Fruit fly (Drosophila melanogaster) whole organism, prepupa: ENCODE measurements around the gene boi.

Experiments
- CG10631 ChIP-seq: fragments of 200-800 bp; sonication (Bioruptor generic); optimal IDR thresholded peaks from 2 replicates; lab custom pipeline; 2016; ENCODE audit warnings: missing biosample characterization, missing genetic modification characterization
- CG10669 ChIP-seq: fragments of 200-800 bp; sonication (Bioruptor generic); optimal IDR thresholded peaks from 3 replicates; lab custom pipeline; 2018; ENCODE audit warnings: missing biosample characterization, mild to moderate bottlenecking, missing genetic modification characterization, moderate library complexity
- CG11762 ChIP-seq: fragments of 200-800 bp; sonication (Bioruptor generic); optimal IDR thresholded peaks from 3 replicates; lab custom pipeline; 2016; ENCODE audit warnings: missing biosample characterization, missing genetic modification characterization; ENCODE audit not compliant: insufficient read depth
- CG15336 ChIP-seq: fragments of 200-800 bp; sonication (Bioruptor generic); IDR thresholded peaks from 2 replicates; pipeline ENCODE4 v1.3.6; 2022; ENCODE audit warnings: missing biosample characterization, missing genetic modification characterization
- CG16779 ChIP-seq: fragments of 200-800 bp; sonication (Bioruptor generic); optimal IDR thresholded peaks from 3 replicates; lab custom pipeline; 2017; ENCODE audit warnings: missing biosample characterization, mild to moderate bottlenecking, missing genetic modification characterization
- CG3032 ChIP-seq: fragments of 200-800 bp; optimal IDR thresholded peaks from 2 replicates; lab custom pipeline; 2019; ENCODE audit warnings: missing biosample characterization, mild to moderate bottlenecking, missing genetic modification characterization, moderate library complexity
- CG31627 ChIP-seq: fragments of 200-800 bp; sonication (Bioruptor generic); optimal IDR thresholded peaks from 3 replicates; lab custom pipeline; 2016; ENCODE audit warnings: missing biosample characterization, missing genetic modification characterization
- CG32006 ChIP-seq: fragments of 200-800 bp; sonication (Bioruptor generic); optimal IDR thresholded peaks from 3 replicates; lab custom pipeline; 2017; ENCODE audit warnings: missing biosample characterization, mild to moderate bottlenecking, missing genetic modification characterization
- CG3919 ChIP-seq: fragments of 200-800 bp; sonication (Bioruptor generic); optimal IDR thresholded peaks from 3 replicates; lab custom pipeline; 2016; ENCODE audit warnings: missing biosample characterization, missing genetic modification characterization
- CG6163 ChIP-seq: fragments of 200-800 bp; sonication (Bioruptor generic); IDR thresholded peaks from 3 replicates; pipeline ENCODE4 v1.3.6; 2022; ENCODE audit warnings: missing biosample characterization, missing genetic modification characterization
- CG6276 ChIP-seq: fragments of 200-800 bp; sonication (Bioruptor generic); optimal IDR thresholded peaks from 2 replicates; lab custom pipeline; 2017; ENCODE audit warnings: missing biosample characterization, mild to moderate bottlenecking, missing genetic modification characterization
- CG6808 ChIP-seq: fragments of 200-800 bp; sonication (Bioruptor generic); optimal IDR thresholded peaks from 3 replicates; lab custom pipeline; 2017; ENCODE audit warnings: missing biosample characterization, missing genetic modification characterization, mild to moderate bottlenecking, moderate library complexity, missing genetic modification reagents
- CG6854 ChIP-seq: fragments of 200-800 bp; sonication (Bioruptor generic); optimal IDR thresholded peaks from 2 replicates; lab custom pipeline; 2017; ENCODE audit warnings: missing biosample characterization, mild to moderate bottlenecking, missing genetic modification characterization
- CG8119 ChIP-seq: fragments of 200-800 bp; sonication (Bioruptor generic); IDR thresholded peaks from 3 replicates; pipeline ENCODE4 v1.3.6; 2022; ENCODE audit warnings: missing biosample characterization, missing genetic modification characterization
- CG8319 ChIP-seq: fragments of 200-800 bp; sonication (Bioruptor generic); optimal IDR thresholded peaks from 3 replicates; lab custom pipeline; 2016; ENCODE audit warnings: missing biosample characterization, missing genetic modification characterization
- CG8632 ChIP-seq: fragments of 200-800 bp; sonication (Bioruptor generic); optimal IDR thresholded peaks from 3 replicates; lab custom pipeline; 2016; ENCODE audit warnings: missing biosample characterization, missing genetic modification characterization
- CG9139 ChIP-seq: fragments of 200-800 bp; sonication (Bioruptor generic); optimal IDR thresholded peaks from 3 replicates; lab custom pipeline; 2017; ENCODE audit warnings: missing biosample characterization, mild to moderate bottlenecking, missing genetic modification characterization
- Eip75B ChIP-seq: fragments of 200-800 bp; sonication (Bioruptor generic); optimal IDR thresholded peaks from 3 replicates; lab custom pipeline; 2016; ENCODE audit warnings: missing biosample characterization, missing genetic modification characterization
- Eip78C ChIP-seq: fragments of 200-800 bp; sonication (Bioruptor generic); peaks from one replicate; lab custom pipeline; 2016; ENCODE audit warnings: missing biosample characterization, missing genetic modification characterization
- Eip93F ChIP-seq: fragments of 200-800 bp; sonication (Bioruptor generic); optimal IDR thresholded peaks from 2 replicates; lab custom pipeline; 2016; ENCODE audit warnings: missing biosample characterization, mild to moderate bottlenecking, missing genetic modification characterization
- Gug ChIP-seq: fragments of 200-800 bp; sonication (Bioruptor generic); IDR thresholded peaks from 2 replicates; pipeline ENCODE4 v1.3.6; 2022; ENCODE audit warnings: missing biosample characterization, missing genetic modification characterization
- Hr39 ChIP-seq: fragments of 200-800 bp; sonication (Bioruptor generic); optimal IDR thresholded peaks from 2 replicates; lab custom pipeline; 2016; ENCODE audit warnings: missing biosample characterization, missing genetic modification characterization
- Hr4 ChIP-seq: fragments of 200-800 bp; sonication (Bioruptor generic); optimal IDR thresholded peaks from 3 replicates; lab custom pipeline; 2016; ENCODE audit warnings: missing biosample characterization, missing genetic modification characterization
- Lpt ChIP-seq: fragments of 200-800 bp; sonication (Bioruptor generic); optimal IDR thresholded peaks from 3 replicates; lab custom pipeline; 2016; ENCODE audit warnings: missing biosample characterization, missing genetic modification characterization
- Met ChIP-seq: fragments of 200-800 bp; sonication (Bioruptor generic); optimal IDR thresholded peaks from 3 replicates; lab custom pipeline; 2016; ENCODE audit warnings: missing biosample characterization, missing genetic modification characterization
- OdsH ChIP-seq: fragments of 200-800 bp; sonication (Bioruptor generic); optimal IDR thresholded peaks from 3 replicates; lab custom pipeline; 2016; ENCODE audit warnings: missing biosample characterization, missing genetic modification characterization
- Sox102F ChIP-seq: fragments of 200-800 bp; sonication (Bioruptor generic); optimal IDR thresholded peaks from 2 replicates; lab custom pipeline; 2016; ENCODE audit warnings: missing biosample characterization, mild to moderate bottlenecking, missing genetic modification characterization
- Sox14 ChIP-seq: fragments of 200-800 bp; sonication (Bioruptor generic); optimal IDR thresholded peaks from 3 replicates; lab custom pipeline; 2016; ENCODE audit warnings: missing biosample characterization, missing genetic modification characterization
- Sox15 ChIP-seq: fragments of 200-800 bp; sonication (Bioruptor generic); optimal IDR thresholded peaks from 3 replicates; lab custom pipeline; 2016; ENCODE audit warnings: missing biosample characterization, missing genetic modification characterization
- achi ChIP-seq: fragments of 200-800 bp; sonication (Bioruptor generic); optimal IDR thresholded peaks from 3 replicates; lab custom pipeline; 2016; ENCODE audit warnings: missing biosample characterization, missing genetic modification characterization
- acj6 ChIP-seq: fragments of 200-800 bp; sonication (Bioruptor generic); optimal IDR thresholded peaks from 3 replicates; lab custom pipeline; 2016; ENCODE audit warnings: missing biosample characterization, missing genetic modification characterization
- dac ChIP-seq: fragments of 200-800 bp; sonication (Bioruptor generic); optimal IDR thresholded peaks from 2 replicates; lab custom pipeline; 2017; ENCODE audit warnings: missing biosample characterization, mild to moderate bottlenecking, missing genetic modification characterization
- eg ChIP-seq: fragments of 200-800 bp; sonication (Bioruptor generic); IDR thresholded peaks from 3 replicates; pipeline ENCODE4 v1.3.6; 2022; ENCODE audit warnings: missing biosample characterization, missing genetic modification characterization
- esn ChIP-seq: fragments of 200-800 bp; sonication (Bioruptor generic); optimal IDR thresholded peaks from 2 replicates; lab custom pipeline; 2016; ENCODE audit warnings: missing biosample characterization, mild to moderate bottlenecking, missing genetic modification characterization, moderate library complexity
- fd59A ChIP-seq: fragments of 200-800 bp; sonication (Bioruptor generic); optimal IDR thresholded peaks from 2 replicates; lab custom pipeline; 2017; ENCODE audit warnings: missing biosample characterization, mild to moderate bottlenecking, missing genetic modification characterization, missing genetic modification reagents
- fd85E ChIP-seq: fragments of 200-800 bp; sonication (Bioruptor generic); optimal IDR thresholded peaks from 3 replicates; lab custom pipeline; 2016; ENCODE audit warnings: missing biosample characterization, missing genetic modification characterization
- fkh ChIP-seq: fragments of 200-800 bp; sonication (Bioruptor generic); optimal IDR thresholded peaks from 3 replicates; lab custom pipeline; 2017; ENCODE audit warnings: missing biosample characterization, mild to moderate bottlenecking, missing genetic modification characterization, moderate library complexity
- lz ChIP-seq: fragments of 200-800 bp; sonication (Bioruptor generic); optimal IDR thresholded peaks from 3 replicates; lab custom pipeline; 2016; ENCODE audit warnings: missing biosample characterization, missing genetic modification characterization
- net ChIP-seq: fragments of 200-800 bp; sonication (Bioruptor generic); optimal IDR thresholded peaks from 3 replicates; lab custom pipeline; 2016; ENCODE audit warnings: missing biosample characterization, missing genetic modification characterization
- pdm3 ChIP-seq: fragments of 200-800 bp; sonication (Bioruptor generic); optimal IDR thresholded peaks from 3 replicates; lab custom pipeline; 2016; ENCODE audit warnings: missing biosample characterization, missing genetic modification characterization
- salr ChIP-seq, 2 experiments: fragments of 200-800 bp; sonication (Bioruptor generic); optimal IDR thresholded peaks; 3 replicates each; lab custom pipeline; 2016 to 2018; ENCODE audit warnings: missing biosample characterization in 2 of 2, missing genetic modification characterization in 2 of 2, mild to moderate bottlenecking in 1 of 2
- spab ChIP-seq: fragments of 200-800 bp; sonication (Bioruptor generic); optimal IDR thresholded peaks from 2 replicates; lab custom pipeline; 2017; ENCODE audit warnings: missing biosample characterization, mild to moderate bottlenecking, missing genetic modification characterization, missing genetic modification reagents
- ss ChIP-seq, 2 experiments: fragments of 200-800 bp; sonication (Bioruptor generic); optimal IDR thresholded peaks; 2 replicates in 1 of 2; 3 replicates in 1 of 2; lab custom pipeline; 2017 to 2018; ENCODE audit warnings: mild to moderate bottlenecking in 2 of 2, missing biosample characterization in 2 of 2, missing genetic modification characterization in 2 of 2, moderate library complexity in 1 of 2
- svp ChIP-seq: fragments of 200-800 bp; sonication (Bioruptor generic); peaks from one replicate; lab custom pipeline; 2016; ENCODE audit warnings: missing biosample characterization, missing genetic modification characterization
- topi ChIP-seq: fragments of 200-800 bp; sonication (Bioruptor generic); optimal IDR thresholded peaks from 3 replicates; lab custom pipeline; 2016; ENCODE audit warnings: missing biosample characterization, missing genetic modification characterization
- vri ChIP-seq: fragments of 200-800 bp; sonication (Bioruptor generic); optimal IDR thresholded peaks from 3 replicates; lab custom pipeline; 2016; ENCODE audit warnings: missing biosample characterization, mild to moderate bottlenecking, missing genetic modification characterization

Gene boi

DNA sequence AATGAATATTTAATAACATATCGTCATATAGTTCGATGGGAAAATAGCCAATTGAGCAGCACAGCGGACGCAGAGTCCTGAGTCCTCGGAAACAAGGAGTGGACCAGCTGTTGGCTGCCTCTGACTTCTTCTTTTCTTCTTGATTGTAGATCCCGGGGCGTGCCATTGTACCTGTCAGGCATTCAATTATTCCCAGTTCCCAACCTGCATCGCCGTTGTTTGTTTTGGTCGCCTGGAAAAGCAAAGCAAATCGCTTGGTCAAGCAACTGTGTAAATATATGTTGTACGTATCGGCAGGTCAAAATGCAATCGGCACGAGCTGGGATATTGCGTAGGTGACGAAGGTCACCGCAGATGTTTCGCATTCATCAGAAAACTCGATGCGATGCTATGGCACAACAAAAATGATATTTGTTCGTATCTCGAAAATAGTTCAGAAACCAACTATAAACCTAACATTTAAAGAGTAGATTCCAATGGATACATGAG is 61.1 kb downstream of the boi start:
- TF ChIP-seq fd85E (no peak), CG8119 (GFP tag; lab: Robert Waterston, UW) (no peak), lz (GFP tag; lab: Kevin White, UChicago) (no peak), OdsH (GFP tag; lab: Kevin White, UChicago) (no peak), CG10631 (no peak), acj6 (GFP tag; lab: Kevin White, UChicago) (no peak), CG8632 (GFP tag; lab: Kevin White, UChicago) (no peak), Met (GFP tag; lab: Kevin White, UChicago) (no peak), CG3919 (GFP tag; lab: Kevin White, UChicago) (no peak), salr (GFP tag; optimal IDR thresholded peaks at IDR 0.05; lab: Kevin White, UChicago) (no peak), dac (GFP tag; lab: Kevin White, UChicago) (no peak), topi (no peak)
- TF ChIP-seq, all 60 proteins: peak for 0

DNA sequence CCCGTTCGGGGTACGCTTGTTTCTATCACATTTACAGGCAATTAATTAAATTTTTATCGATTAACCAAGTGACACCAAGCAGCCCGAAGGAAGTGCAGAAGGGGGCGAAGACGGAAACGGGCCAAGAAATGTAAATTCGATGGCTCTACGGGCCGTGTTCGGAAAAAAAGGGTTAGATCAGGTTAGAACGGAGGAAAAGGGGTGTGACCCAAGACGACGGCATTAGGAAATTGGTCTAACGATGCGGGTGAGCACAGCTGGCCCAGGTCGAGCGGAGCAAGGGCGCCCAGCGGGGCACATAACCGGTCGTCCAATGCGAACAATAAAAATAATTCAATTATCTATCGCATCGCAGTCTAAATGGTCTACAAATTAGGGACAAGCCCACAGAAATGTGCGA is 70.4 kb downstream of the boi start:
- TF ChIP-seq svp, result no peak

DNA sequence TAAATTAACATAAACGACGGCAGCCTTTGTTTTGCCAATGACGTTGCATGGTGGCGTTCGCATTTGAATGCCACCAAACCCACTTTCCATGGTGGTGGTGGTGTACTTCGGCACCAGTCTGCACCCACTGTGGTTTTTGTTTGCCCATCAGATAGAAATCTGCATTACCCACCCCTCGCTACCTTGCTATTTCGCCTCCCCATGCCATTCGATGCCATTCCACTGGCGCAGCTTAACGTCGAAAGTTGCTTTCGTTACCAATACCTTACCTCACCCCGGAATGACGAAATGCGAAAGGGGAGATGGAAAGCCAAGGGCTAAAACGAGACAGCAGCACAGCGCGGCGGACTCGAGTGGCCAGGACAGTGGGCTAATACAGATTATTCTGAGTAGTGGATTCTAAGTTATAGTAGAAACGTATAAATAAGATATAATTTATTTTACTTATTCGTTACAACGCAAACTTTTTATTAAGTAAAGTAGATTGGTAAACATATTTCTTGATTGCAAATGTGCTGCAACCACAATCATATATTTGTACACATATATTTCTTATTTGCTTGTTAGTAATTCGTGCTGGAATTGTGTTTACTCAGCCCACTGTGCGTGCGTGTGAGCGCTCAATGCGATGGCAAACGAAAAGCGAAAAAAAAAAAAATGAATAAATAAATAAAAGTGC is 73.5 kb downstream of the boi start:
- no peak for TF ChIP-seq Gug (GFP tag; lab: Robert Waterston, UW)
- peak; percentile 31 for TF ChIP-seq vri (GFP tag; lab: Kevin White, UChicago)
- peak; percentile 13 for TF ChIP-seq CG16779 (tag; lab: Kevin White, UChicago)
- TF ChIP-seq fd59A (GFP tag; lab: Kevin White, UChicago), result peak; percentile 43
- no peak for TF ChIP-seq Sox15 (GFP tag; lab: Kevin White, UChicago)
- peak; percentile 63 for TF ChIP-seq CG32006 (GFP tag; lab: Kevin White, UChicago)
- TF ChIP-seq svp, result peak; percentile 79
- TF ChIP-seq esn (GFP tag; lab: Kevin White, UChicago), result peak; percentile 64
- TF ChIP-seq CG6163, result 0 out of 3 replicates have a peak, but pooled peaks have one; percentile 25
- TF ChIP-seq fkh (GFP tag; lab: Kevin White, UChicago), result no peak
- TF ChIP-seq CG6854, result no peak
- peak; percentile 3 for TF ChIP-seq dac (GFP tag; lab: Kevin White, UChicago)
- TF ChIP-seq net, result peak; percentile 35
- peak; percentile 36 for TF ChIP-seq CG6808 (GFP tag; lab: Kevin White, UChicago)
- TF ChIP-seq CG8319 (GFP tag; lab: Kevin White, UChicago), result no peak
- peak; percentile 29 for TF ChIP-seq Sox102F (GFP tag; lab: Kevin White, UChicago)
- TF ChIP-seq CG9139 (GFP tag; lab: Kevin White, UChicago), result no peak
- TF ChIP-seq CG10669 (GFP tag; lab: Kevin White, UChicago), result peak; percentile 18
- peak; percentile 45 for TF ChIP-seq Eip75B (GFP tag; lab: Kevin White, UChicago)
- peak; percentile 8 for TF ChIP-seq Lpt (GFP tag; lab: Kevin White, UChicago)
- peak; percentile 48 for TF ChIP-seq topi
- peak; percentile 47 for TF ChIP-seq lz (GFP tag; lab: Kevin White, UChicago)
- TF ChIP-seq CG8632 (GFP tag; lab: Kevin White, UChicago), result peak; percentile 24
- TF ChIP-seq Hr39, result peak; percentile 29
- peak; percentile 59 for TF ChIP-seq achi
- peak; percentile 28 to 70 for TF ChIP-seq ss (GFP tag; optimal IDR thresholded peaks at IDR 0.05; lab: Kevin White, UChicago)
- TF ChIP-seq spab (GFP tag; lab: Kevin White, UChicago), result peak; percentile 20
- peak; percentile 40 for TF ChIP-seq Sox14
- TF ChIP-seq Eip93F (GFP tag; lab: Kevin White, UChicago), result no peak
- TF ChIP-seq CG15336, result peak; percentile 50; the same call in 1 of the 2 replicates
- TF ChIP-seq pdm3 (GFP tag; lab: Kevin White, UChicago), result peak; percentile 40
- TF ChIP-seq Eip78C (GFP tag; lab: Kevin White, UChicago), result peak; percentile 82
- peak; percentile 14; the same call in 1 of the 3 replicates for TF ChIP-seq eg (GFP tag; lab: Robert Waterston, UW)
- peak; percentile 10 for TF ChIP-seq CG6276
- TF ChIP-seq CG8119 (GFP tag; lab: Robert Waterston, UW), result peak; percentile 66; the same call in 1 of the 3 replicates
- TF ChIP-seq Hr4 (GFP tag; lab: Kevin White, UChicago), result peak; percentile 52
- no peak for TF ChIP-seq CG11762 (GFP tag; lab: Kevin White, UChicago)
- TF ChIP-seq CG10631, result peak; percentile 44
- peak; percentile 50 for TF ChIP-seq CG3032 (tag; lab: Kevin White, UChicago)
- peak; percentile 34 for TF ChIP-seq CG31627 (GFP tag; lab: Kevin White, UChicago)
